Worm (Caenorhabditis elegans) whole organism, L4/young adult: ENCODE measurements around the gene fbxb-61.

Source experiments
- W03F9.2 ChIP-seq: fragments of 150-350 bp; optimal IDR thresholded peaks from 2 replicates; lab custom pipeline; 2014; ENCODE audit warnings: missing biosample characterization, missing genetic modification characterization
- dao-5 ChIP-seq: sonication (generic microtip); optimal IDR thresholded peaks from 2 replicates; lab custom pipeline; 2016; ENCODE audit warnings: missing genotype, missing genetic modification characterization, moderate library complexity, missing compliant biosample characterization
- him-1 ChIP-seq: sonication (generic microtip); optimal IDR thresholded peaks from 2 replicates; lab custom pipeline; 2016; ENCODE audit warnings: missing genotype, missing genetic modification reagents, missing genetic modification characterization, missing compliant biosample characterization

- TF ChIP-seq him-1 (tag; lab: Kevin White, UChicago), result no peak
- no peak for TF ChIP-seq dao-5 (tag; lab: Kevin White, UChicago)
- no peak for TF ChIP-seq W03F9.2
Observed at ce11 chrV:19308137-19308536, 4.2 kb downstream of the fbxb-61 start.
